Worm (Caenorhabditis elegans): ENCODE data around the gene spdl-1.

Gene spdl-1

DNA sequence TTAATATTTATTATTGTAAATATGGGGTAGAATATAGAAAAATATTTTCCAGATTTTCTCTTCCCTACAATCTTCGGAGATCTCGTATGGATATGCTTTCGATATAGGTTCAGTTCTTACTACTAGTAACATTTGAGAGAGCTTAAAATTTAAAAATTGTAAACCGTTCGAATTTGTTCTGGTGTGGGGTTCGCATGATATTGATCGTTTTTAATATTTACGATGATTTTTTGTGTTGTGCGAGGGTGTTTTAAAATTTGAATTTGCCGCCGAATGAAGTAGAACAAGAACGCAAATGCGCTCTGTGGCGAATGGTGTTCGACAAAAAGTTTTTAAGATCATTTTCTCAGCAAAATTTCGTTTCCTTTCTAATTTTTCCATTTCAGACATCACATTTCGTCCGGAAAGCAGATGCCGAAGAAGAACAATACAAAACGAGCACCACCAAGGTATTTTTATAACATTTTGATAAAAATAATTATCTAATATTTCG lies 2.1 kb downstream of the spdl-1 start, which contains the start of gene skr-17:
TSS of gene skr-17 (plus strand) at position 51 of the 493 bp plus-strand sequence.
- TF ChIP-seq nfya-1 (tag; optimal IDR thresholded peaks at IDR 0.05) (no peak), hlh-6 (tag; optimal IDR thresholded peaks at IDR 0.05) (no peak), pha-2 (tag; optimal IDR thresholded peaks at IDR 0.05) (no peak), pat-9 (tag; optimal IDR thresholded peaks at IDR 0.05) (no peak), hlh-15 (tag; optimal IDR thresholded peaks at IDR 0.05) (no peak), ceh-6 (GFP tag; optimal IDR thresholded peaks at IDR 0.05) (no peak), syd-9 (tag; optimal IDR thresholded peaks at IDR 0.05) (no peak), ets-4 (tag; optimal IDR thresholded peaks at IDR 0.05) (no peak), ztf-16 (tag; optimal IDR thresholded peaks at IDR 0.05) (no peak)

- TF ChIP-seq rnt-1 (tag; optimal IDR thresholded peaks at IDR 0.05) (no peak), zip-5 (tag; optimal IDR thresholded peaks at IDR 0.05) (no peak), unc-86 (tag; optimal IDR thresholded peaks at IDR 0.05) (no peak), mec-3 (tag; optimal IDR thresholded peaks at IDR 0.05; ENCODE audit: borderline replicate concordance) (no peak), pha-2 (tag; optimal IDR thresholded peaks at IDR 0.05) (no peak), ceh-18 (tag; optimal IDR thresholded peaks at IDR 0.05) (no peak)
Observed at ce11 chrII:7789605-7790004, 8.2 kb downstream of the spdl-1 start.

- no peak for TF ChIP-seq ceh-45 (GFP tag; IDR thresholded peaks at IDR 0.05)
- no peak for TF ChIP-seq zip-5 (tag; optimal IDR thresholded peaks at IDR 0.05)
- no peak for TF ChIP-seq lim-6 (tag; optimal IDR thresholded peaks at IDR 0.05)
- no peak for TF ChIP-seq ceh-34 (tag; optimal IDR thresholded peaks at IDR 0.05)
- no peak for TF ChIP-seq sox-4 (tag; optimal IDR thresholded peaks at IDR 0.05)
- TF ChIP-seq hlh-8 (tag; optimal IDR thresholded peaks at IDR 0.05), result no peak
Observed at ce11 chrII:7790324-7790898, 9.0 kb downstream of the spdl-1 start, which contains the start of gene srlf-1. Gene srlf-1, plus strand, starts transcription at chrII:7790591.

ce11 chrII:7791408-7792050 lies 10.2 kb downstream of the spdl-1 start:
- TF ChIP-seq C38D4.7 (GFP tag; optimal IDR thresholded peaks at IDR 0.05) (no peak), tbx-2 (tag; optimal IDR thresholded peaks at IDR 0.05) (no peak), ttx-3 (tag; optimal IDR thresholded peaks at IDR 0.05) (no peak), zip-5 (tag; optimal IDR thresholded peaks at IDR 0.05) (no peak)

- no peak for TF ChIP-seq hlh-8 (tag; optimal IDR thresholded peaks at IDR 0.05)
Observed at ce11 chrII:7792514-7792913, 11.1 kb downstream of the spdl-1 start.

DNA sequence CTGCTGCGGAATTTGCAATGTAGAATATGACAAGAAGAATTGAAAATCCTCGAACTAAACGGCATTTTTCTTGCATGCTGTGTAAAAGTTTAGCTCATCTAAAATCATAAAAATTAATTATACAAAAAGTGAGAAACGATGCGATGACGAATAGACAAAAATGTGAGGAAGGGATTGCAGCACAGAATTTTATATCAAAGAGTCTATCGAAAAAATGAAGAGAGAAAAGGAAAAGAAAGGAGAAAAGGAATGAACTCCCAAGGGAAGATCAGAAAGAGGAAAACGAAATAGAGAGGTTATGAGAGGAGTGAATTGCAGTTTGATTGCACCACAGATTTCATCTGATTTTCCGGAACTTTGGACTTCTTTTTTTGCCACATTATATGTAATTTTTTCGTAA lies 12.9 kb downstream of the spdl-1 start, which contains the start of gene glr-4:
TSS of gene glr-4 (minus strand) at position 101 of the 400 bp plus-strand sequence.
- TF ChIP-seq gmeb-2 (tag; optimal IDR thresholded peaks at IDR 0.05), result no peak
- no peak for TF ChIP-seq ceh-19 (GFP tag; optimal IDR thresholded peaks at IDR 0.05)
- TF ChIP-seq hlh-13 (GFP tag; optimal IDR thresholded peaks at IDR 0.05), result no peak
- TF ChIP-seq pha-2 (tag; optimal IDR thresholded peaks at IDR 0.05), result no peak
- TF ChIP-seq ceh-22 (tag; optimal IDR thresholded peaks at IDR 0.05), result no peak
- no peak for TF ChIP-seq hlh-8 (tag; optimal IDR thresholded peaks at IDR 0.05)
- no peak for TF ChIP-seq ceh-30 (tag; optimal IDR thresholded peaks at IDR 0.05)
- no peak for TF ChIP-seq tbx-7 (tag; optimal IDR thresholded peaks at IDR 0.05)

DNA sequence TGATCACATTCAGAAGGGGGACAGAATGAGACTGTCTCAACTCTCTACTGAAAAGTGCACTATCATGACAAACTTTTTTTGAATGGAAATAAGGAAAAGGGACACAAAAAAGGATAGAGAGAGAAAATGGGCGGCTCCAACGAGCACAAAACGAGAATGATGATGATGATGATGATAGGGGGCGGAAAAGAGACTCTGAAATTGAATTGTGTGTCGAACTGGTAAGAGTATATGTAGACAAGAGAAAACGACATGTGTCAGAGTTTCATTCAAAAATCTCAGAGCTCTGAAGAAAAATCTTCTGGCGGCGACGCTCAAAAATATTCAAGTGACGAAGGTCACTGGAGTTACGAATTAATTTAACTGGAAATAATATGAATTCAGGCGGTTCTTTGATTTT lies 13.9 kb downstream of the spdl-1 start:
- TF ChIP-seq unc-42 (tag; optimal IDR thresholded peaks at IDR 0.05) (peak; percentile 82), C38D4.7 (GFP tag; optimal IDR thresholded peaks at IDR 0.05) (no peak)
